Worm (Caenorhabditis elegans) whole organism, L4 larva: ENCODE data around the gene ifo-1.

Experiments used
- F26F4.8 ChIP-seq: fragments of 200-800 bp; sonication (Bioruptor generic); conservative IDR thresholded peaks from 2 replicates; pipeline ENCODE4 v1.3.6; 2022; ENCODE audit warnings: missing genetic modification characterization, missing compliant biosample characterization
- R02D3.7 ChIP-seq: fragments of 150-350 bp; sonication (generic microtip); optimal IDR thresholded peaks from 3 replicates; lab custom pipeline; 2014; ENCODE audit warnings: missing biosample characterization, missing genetic modification characterization
- T26A8.4 ChIP-seq: fragments of 200-800 bp; sonication (Bioruptor generic); IDR thresholded peaks from 2 replicates; pipeline ENCODE4 v1.3.6; 2022; ENCODE audit warnings: missing genetic modification characterization, missing compliant biosample characterization
- Y105C5A.15 ChIP-seq: fragments of 200-800 bp; sonication (Bioruptor generic); IDR thresholded peaks from 2 replicates; pipeline ENCODE4 v1.3.6; 2022; ENCODE audit warnings: missing genetic modification characterization, missing compliant biosample characterization
- Y48G9A.11 ChIP-seq: fragments of 200-800 bp; sonication (Bioruptor generic); IDR thresholded peaks from 2 replicates; pipeline ENCODE4 v1.3.6; 2022; ENCODE audit warnings: missing genetic modification reagents, missing genetic modification characterization, missing compliant biosample characterization
- aha-1 ChIP-seq: fragments of 150-350 bp; peaks from one replicate; lab custom pipeline; 2014; ENCODE audit warnings: missing biosample characterization, missing genetic modification characterization
- ceh-20 ChIP-seq: fragments of 200-800 bp; sonication (Bioruptor generic); IDR thresholded peaks from 2 replicates; pipeline ENCODE4 v1.3.6; 2022; ENCODE audit warnings: missing genetic modification reagents, missing genetic modification characterization, missing compliant biosample characterization
- ceh-44 ChIP-seq: fragments of 200-800 bp; sonication (Bioruptor generic); IDR thresholded peaks from 2 replicates; pipeline ENCODE4 v1.3.6; 2022; ENCODE audit warnings: missing genetic modification reagents, missing genetic modification characterization, missing compliant biosample characterization
- cey-2 ChIP-seq: sonication (generic microtip); optimal IDR thresholded peaks from 3 replicates; lab custom pipeline; 2017; ENCODE audit warnings: missing genetic modification characterization, mild to moderate bottlenecking, missing compliant biosample characterization, antibody characterized with exemption, borderline replicate concordance; ENCODE audit not compliant: insufficient read depth
- daf-19 ChIP-seq: fragments of 200-800 bp; sonication (Bioruptor generic); conservative IDR thresholded peaks from 2 replicates; pipeline ENCODE4 v1.3.6; 2022; ENCODE audit warnings: missing genetic modification characterization, missing compliant biosample characterization
- dmd-6 ChIP-seq: fragments of 200-800 bp; sonication (Bioruptor generic); IDR thresholded peaks from 2 replicates; pipeline ENCODE4 v1.3.6; 2022; ENCODE audit warnings: missing genetic modification reagents, missing genetic modification characterization, missing compliant biosample characterization
- dpl-1 ChIP-seq: fragments of 150-350 bp; optimal IDR thresholded peaks from 2 replicates; lab custom pipeline; 2014; ENCODE audit warnings: missing biosample characterization, missing genetic modification reagents, missing genetic modification characterization
- egl-27 ChIP-seq: sonication (generic microtip); optimal IDR thresholded peaks from 3 replicates; lab custom pipeline; 2017; ENCODE audit warnings: missing biosample characterization, missing genetic modification reagents, missing genetic modification characterization
- fos-1 ChIP-seq: fragments of 150-350 bp; optimal IDR thresholded peaks from 2 replicates; lab custom pipeline; 2014; ENCODE audit warnings: missing biosample characterization, missing genetic modification characterization
- hlh-11 ChIP-seq: fragments of 200-800 bp; sonication (Bioruptor generic); optimal IDR thresholded peaks from 2 replicates; lab custom pipeline; 2018; ENCODE audit warnings: mild to moderate bottlenecking, missing genetic modification characterization, missing compliant biosample characterization
- hmg-1.1 ChIP-seq: fragments of 200-800 bp; sonication (Bioruptor generic); IDR thresholded peaks from 2 replicates; pipeline ENCODE4 v1.3.6; 2022; ENCODE audit warnings: missing genetic modification reagents, missing genetic modification characterization, missing compliant biosample characterization
- lin-1 ChIP-seq: fragments of 200-800 bp; sonication (Bioruptor generic); IDR thresholded peaks from 2 replicates; pipeline ENCODE4 v1.3.6; 2022; ENCODE audit warnings: missing genetic modification reagents, missing genetic modification characterization, missing compliant biosample characterization
- lir-3 ChIP-seq: sonication (generic microtip); optimal IDR thresholded peaks from 2 replicates; lab custom pipeline; 2016; ENCODE audit warnings: mild to moderate bottlenecking, missing genetic modification characterization, missing compliant biosample characterization
- mdt-29 ChIP-seq: fragments of 200-800 bp; sonication (Bioruptor generic); IDR thresholded peaks from 2 replicates; pipeline ENCODE4 v1.3.6; 2022; ENCODE audit warnings: missing genetic modification reagents, missing genetic modification characterization, missing compliant biosample characterization
- mes-2 ChIP-seq: sonication (generic microtip); optimal IDR thresholded peaks from 2 replicates; lab custom pipeline; 2016; ENCODE audit warnings: missing genotype, mild to moderate bottlenecking, missing genetic modification characterization, missing compliant biosample characterization; ENCODE audit not compliant: poor library complexity, severe bottlenecking
- nhr-10 ChIP-seq: fragments of 150-350 bp; optimal IDR thresholded peaks from 2 replicates; lab custom pipeline; 2014; ENCODE audit warnings: missing biosample characterization, missing genetic modification characterization
- nhr-102 ChIP-seq: sonication (generic microtip); optimal IDR thresholded peaks from 2 replicates; lab custom pipeline; 2016; ENCODE audit warnings: mild to moderate bottlenecking, missing genetic modification characterization, moderate library complexity, missing compliant biosample characterization
- nhr-76 ChIP-seq: fragments of 150-350 bp; optimal IDR thresholded peaks from 2 replicates; lab custom pipeline; 2014; ENCODE audit warnings: missing biosample characterization, missing genetic modification characterization
- rbr-2 ChIP-seq: sonication (generic microtip); optimal IDR thresholded peaks from 2 replicates; lab custom pipeline; 2016; ENCODE audit warnings: missing genotype, missing genetic modification characterization, missing compliant biosample characterization
- saeg-2 ChIP-seq: fragments of 200-800 bp; sonication (Bioruptor generic); IDR thresholded peaks from 2 replicates; pipeline ENCODE4 v1.3.6; 2022; ENCODE audit warnings: missing genetic modification reagents, missing genetic modification characterization, missing compliant biosample characterization
- skn-1 ChIP-seq: fragments of 150-350 bp; optimal IDR thresholded peaks from 2 replicates; lab custom pipeline; 2014; ENCODE audit warnings: missing biosample characterization, missing genetic modification characterization
- spr-1 ChIP-seq: sonication (generic microtip); optimal IDR thresholded peaks from 2 replicates; lab custom pipeline; 2016; ENCODE audit warnings: mild to moderate bottlenecking, missing genetic modification characterization, missing compliant biosample characterization
- spr-3 ChIP-seq: fragments of 200-800 bp; sonication (Bioruptor generic); optimal IDR thresholded peaks from 2 replicates; lab custom pipeline; 2018; ENCODE audit warnings: mild to moderate bottlenecking, missing genetic modification characterization, missing compliant biosample characterization
- unc-62 ChIP-seq, 3 experiments: fragments of 150-350 bp in 1 of 3; sonication (generic microtip); optimal IDR thresholded peaks in 2 of 3; peaks in 1 of 3; 1 replicate in 1 of 3; 2 replicates in 2 of 3; lab custom pipeline; 2014 to 2017; ENCODE audit warnings: missing biosample characterization in 3 of 3, missing genetic modification characterization in 3 of 3, missing genetic modification reagents in 3 of 3, missing genotype in 1 of 3
- vab-7 ChIP-seq: fragments of 200-800 bp; sonication (Bioruptor generic); IDR thresholded peaks from 2 replicates; pipeline ENCODE4 v1.3.6; 2022; ENCODE audit warnings: missing genetic modification reagents, missing genetic modification characterization, missing compliant biosample characterization
- zfp-2 ChIP-seq: sonication (generic microtip); optimal IDR thresholded peaks from 2 replicates; lab custom pipeline; 2016; ENCODE audit warnings: mild to moderate bottlenecking, missing genetic modification characterization, missing compliant biosample characterization
- ztf-7 ChIP-seq: fragments of 150-350 bp; optimal IDR thresholded peaks from 2 replicates; lab custom pipeline; 2014; ENCODE audit warnings: missing biosample characterization, missing genetic modification characterization

ifo-1 gene

ce11 chrIV:7344020-7344419 lies 17.6 kb upstream of the ifo-1 start (continued):
- TF ChIP-seq hmg-1.1 (GFP tag; lab: Robert Waterston, UW) (peak; percentile 40; the same call in 1 of the 2 replicates), zfp-2 (no peak), mes-2 (tag; lab: Kevin White, UChicago) (no peak), saeg-2 (GFP tag; lab: Robert Waterston, UW) (no peak), ceh-44 (GFP tag; lab: Robert Waterston, UW) (peak; percentile 68), spr-3 (no peak), nhr-102 (tag; lab: Kevin White, UChicago) (no peak), nhr-10 (tag; lab: Kevin White, UChicago) (no peak), mdt-29 (GFP tag; lab: Robert Waterston, UW) (peak; percentile 34; the same call in 1 of the 2 replicates), dmd-6 (GFP tag; lab: Robert Waterston, UW) (peak; percentile 37), cey-2 (tag; lab: Kevin White, UChicago) (no peak), unc-62 (GFP tag; optimal IDR thresholded peaks at IDR 0.05 in 1 of 2; lab: Kevin White, UChicago) (no peak), unc-62 (tag; optimal IDR thresholded peaks at IDR 0.05; lab: Kevin White, UChicago) (no peak), F26F4.8 (no peak), T26A8.4 (GFP tag; lab: Robert Waterston, UW) (peak; percentile 63), R02D3.7 (no peak), rbr-2 (no peak), ztf-7 (tag; lab: Kevin White, UChicago) (no peak), daf-19 (GFP tag; lab: Robert Waterston, UW) (no peak)

ce11 chrIV:7342144-7342543 lies 15.7 kb upstream of the ifo-1 start:
- TF ChIP-seq spr-1 (tag; lab: Kevin White, UChicago) (no peak), unc-62 (GFP tag; optimal IDR thresholded peaks at IDR 0.05 in 1 of 2; lab: Kevin White, UChicago) (peak in 1 of 2 experiments; percentile 86), unc-62 (tag; optimal IDR thresholded peaks at IDR 0.05; lab: Kevin White, UChicago) (no peak)

ce11 chrIV:7339095-7339494 lies 12.6 kb upstream of the ifo-1 start:
- TF ChIP-seq dmd-6 (GFP tag; lab: Robert Waterston, UW) (no peak), spr-3 (no peak), aha-1 (tag; lab: Kevin White, UChicago) (peak; percentile 96), mes-2 (tag; lab: Kevin White, UChicago) (no peak)

- no peak for TF ChIP-seq dpl-1 (GFP tag; lab: Kevin White, UChicago)
- no peak for TF ChIP-seq ceh-20
- TF ChIP-seq egl-27 (tag; lab: Kevin White, UChicago): no peak
- TF ChIP-seq fos-1: no peak
- peak; percentile 95 for TF ChIP-seq aha-1 (tag; lab: Kevin White, UChicago)
- peak in 1 of 2 experiments; percentile 70 for TF ChIP-seq unc-62 (GFP tag; optimal IDR thresholded peaks at IDR 0.05 in 1 of 2; lab: Kevin White, UChicago)
- no peak for TF ChIP-seq unc-62 (tag; optimal IDR thresholded peaks at IDR 0.05; lab: Kevin White, UChicago)
- TF ChIP-seq dmd-6 (GFP tag; lab: Robert Waterston, UW): no peak
- TF ChIP-seq Y105C5A.15 (GFP tag; lab: Robert Waterston, UW): no peak
- no peak for TF ChIP-seq lin-1
- TF ChIP-seq nhr-76 (tag; lab: Kevin White, UChicago): no peak
These were observed 11.6 kb upstream of the ifo-1 start for ce11 chrIV:7338042-7338441.

ce11 chrIV:7332695-7333094 lies 6.2 kb upstream of the ifo-1 start, which contains the start of gene ocr-4:
TSS of gene ocr-4 (minus strand) at chrIV:7332795.
- TF ChIP-seq hlh-11 (tag; lab: Kevin White, UChicago): no peak
- TF ChIP-seq F26F4.8: no peak
- no peak for TF ChIP-seq Y48G9A.11
- no peak for TF ChIP-seq vab-7 (GFP tag; lab: Robert Waterston, UW)
- TF ChIP-seq fos-1: no peak
- no peak for TF ChIP-seq lir-3 (tag; lab: Kevin White, UChicago)
- TF ChIP-seq skn-1 (tag; lab: Kevin White, UChicago): no peak
- TF ChIP-seq dmd-6 (GFP tag; lab: Robert Waterston, UW): no peak
